Worm (Caenorhabditis elegans) whole organism, mixed stage, embryonic: ENCODE measurements around the gene sta-2.

Experiments
- elt-3 ChIP-seq: fragments of 150-350 bp; optimal IDR thresholded peaks from 2 replicates; lab custom pipeline; 2014; ENCODE audit warnings: missing biosample characterization, missing genetic modification characterization
- flh-1 ChIP-seq: fragments of 200-800 bp; sonication (Bioruptor generic); optimal IDR thresholded peaks from 2 replicates; lab custom pipeline; 2018; ENCODE audit warnings: mild to moderate bottlenecking, missing genetic modification characterization, moderate library complexity, missing compliant biosample characterization
- lsy-2 ChIP-seq: fragments of 150-350 bp; optimal IDR thresholded peaks from 2 replicates; lab custom pipeline; 2014; ENCODE audit warnings: missing biosample characterization, missing genetic modification characterization
- nhr-2 ChIP-seq: fragments of 150-350 bp; optimal IDR thresholded peaks from 2 replicates; lab custom pipeline; 2014; ENCODE audit warnings: missing biosample characterization, missing genetic modification characterization
- snpc-4 ChIP-seq: fragments of 150-350 bp; optimal IDR thresholded peaks from 2 replicates; lab custom pipeline; 2014; ENCODE audit warnings: missing biosample characterization, missing genetic modification characterization

ce11 chrV:9767941-9768340, 26.9 kb downstream of the sta-2 start:
- TF ChIP-seq snpc-4 (tag; lab: Kevin White, UChicago) (no peak), flh-1 (GFP tag; lab: Kevin White, UChicago) (no peak), lsy-2 (tag; lab: Kevin White, UChicago) (no peak), elt-3 (tag; lab: Kevin White, UChicago) (no peak), nhr-2 (tag; lab: Kevin White, UChicago) (no peak)
